Worm (Caenorhabditis elegans) whole organism, young adult: Measurements from ENCODE around the gene tag-342.

Source experiments
- B0035.1 ChIP-seq: sonication (generic microtip); optimal IDR thresholded peaks from 2 replicates; lab custom pipeline; 2016; ENCODE audit warnings: missing genetic modification characterization, mild to moderate bottlenecking, missing compliant biosample characterization, missing genotype, missing genetic modification reagents
- B0336.3 ChIP-seq: fragments of 200-800 bp; sonication (Bioruptor generic); IDR thresholded peaks from 2 replicates; pipeline ENCODE4 v1.3.6; 2022; ENCODE audit warnings: missing genetic modification characterization, missing compliant biosample characterization
- F10E7.11 ChIP-seq: sonication (generic microtip); optimal IDR thresholded peaks from 2 replicates; lab custom pipeline; 2017; ENCODE audit warnings: mild to moderate bottlenecking, missing genetic modification characterization, moderate library complexity, missing compliant biosample characterization
- F22D6.2 ChIP-seq: sonication (generic microtip); optimal IDR thresholded peaks from 2 replicates; lab custom pipeline; 2016; ENCODE audit warnings: mild to moderate bottlenecking, missing genetic modification characterization, missing compliant biosample characterization
- F23B12.7 ChIP-seq: sonication (generic microtip); optimal IDR thresholded peaks from 2 replicates; lab custom pipeline; 2017; ENCODE audit warnings: missing genetic modification characterization, mild to moderate bottlenecking, missing compliant biosample characterization, antibody characterized with exemption, moderate library complexity; ENCODE audit not compliant: insufficient read depth
- F49E8.2 ChIP-seq: sonication (generic microtip); optimal IDR thresholded peaks from 3 replicates; lab custom pipeline; 2017; ENCODE audit warnings: missing genetic modification characterization, mild to moderate bottlenecking, missing compliant biosample characterization, antibody characterized with exemption, moderate library complexity; ENCODE audit not compliant: insufficient read depth
- K11D2.4 ChIP-seq: fragments of 200-800 bp; sonication (Bioruptor generic); IDR thresholded peaks from 2 replicates; pipeline ENCODE4 v1.3.6; 2022; ENCODE audit warnings: missing genetic modification reagents, missing genetic modification characterization, missing compliant biosample characterization
- K12H6.12 ChIP-seq: fragments of 200-800 bp; sonication (Bioruptor generic); optimal IDR thresholded peaks from 2 replicates; lab custom pipeline; 2018; ENCODE audit warnings: mild to moderate bottlenecking, missing genetic modification characterization, missing compliant biosample characterization
- T07F8.4 ChIP-seq: sonication (generic microtip); optimal IDR thresholded peaks from 2 replicates; lab custom pipeline; 2016; ENCODE audit warnings: mild to moderate bottlenecking, missing genetic modification characterization, moderate library complexity, missing compliant biosample characterization
- Y67H2A.10 ChIP-seq: fragments of 200-800 bp; sonication (Bioruptor generic); conservative IDR thresholded peaks from 2 replicates; pipeline ENCODE4 v1.3.6; 2022; ENCODE audit warnings: missing genetic modification reagents, missing genetic modification characterization, missing compliant biosample characterization
- Y95B8A.8 ChIP-seq: fragments of 200-800 bp; sonication (Bioruptor generic); IDR thresholded peaks from 2 replicates; pipeline ENCODE4 v1.3.6; 2022; ENCODE audit warnings: missing genetic modification reagents, missing genetic modification characterization, missing compliant biosample characterization
- akir-1 ChIP-seq: fragments of 200-800 bp; sonication (Bioruptor generic); optimal IDR thresholded peaks from 2 replicates; lab custom pipeline; 2018; ENCODE audit warnings: mild to moderate bottlenecking, missing genetic modification characterization, moderate library complexity, missing compliant biosample characterization
- atf-7 ChIP-seq: sonication (generic microtip); optimal IDR thresholded peaks from 2 replicates; lab custom pipeline; 2017; ENCODE audit warnings: mild to moderate bottlenecking, missing genetic modification characterization, missing compliant biosample characterization
- attf-3 ChIP-seq: fragments of 200-800 bp; sonication (Bioruptor generic); conservative IDR thresholded peaks from 2 replicates; pipeline ENCODE4 v1.3.6; 2022; ENCODE audit warnings: missing genetic modification reagents, missing genetic modification characterization, missing compliant biosample characterization
- bed-1 ChIP-seq: fragments of 200-800 bp; sonication (Bioruptor generic); IDR thresholded peaks from 2 replicates; pipeline ENCODE4 v1.3.6; 2022; ENCODE audit warnings: missing genetic modification reagents, missing genetic modification characterization, missing compliant biosample characterization
- ccch-3 ChIP-seq: fragments of 200-800 bp; sonication (Bioruptor generic); optimal IDR thresholded peaks from 2 replicates; lab custom pipeline; 2018; ENCODE audit warnings: mild to moderate bottlenecking, missing genetic modification characterization, missing compliant biosample characterization
- ceh-100 ChIP-seq: fragments of 200-800 bp; sonication (Bioruptor generic); IDR thresholded peaks from 2 replicates; pipeline ENCODE4 v1.3.6; 2022; ENCODE audit warnings: missing genetic modification reagents, missing genetic modification characterization, missing compliant biosample characterization
- ceh-58 ChIP-seq: fragments of 200-800 bp; sonication (Bioruptor generic); IDR thresholded peaks from 2 replicates; pipeline ENCODE4 v1.3.6; 2022; ENCODE audit warnings: missing genetic modification characterization, missing compliant biosample characterization
- ceh-79 ChIP-seq: sonication (generic microtip); optimal IDR thresholded peaks from 2 replicates; lab custom pipeline; 2017; ENCODE audit warnings: mild to moderate bottlenecking, missing genetic modification characterization, missing compliant biosample characterization
- ekl-4 ChIP-seq: fragments of 200-800 bp; sonication (Bioruptor generic); IDR thresholded peaks from 2 replicates; pipeline ENCODE4 v1.3.6; 2022; ENCODE audit warnings: missing genetic modification reagents, missing genetic modification characterization, missing compliant biosample characterization
- ets-4 ChIP-seq: fragments of 200-800 bp; sonication (Bioruptor generic); optimal IDR thresholded peaks from 2 replicates; lab custom pipeline; 2018; ENCODE audit warnings: mild to moderate bottlenecking, missing genetic modification characterization, missing compliant biosample characterization
- fkh-3 ChIP-seq: sonication (generic microtip); optimal IDR thresholded peaks from 2 replicates; lab custom pipeline; 2016; ENCODE audit warnings: mild to moderate bottlenecking, missing genetic modification characterization, missing compliant biosample characterization
- hlh-12 ChIP-seq: sonication (generic microtip); optimal IDR thresholded peaks from 2 replicates; lab custom pipeline; 2016; ENCODE audit warnings: missing genetic modification characterization, missing compliant biosample characterization
- hlh-26 ChIP-seq: fragments of 200-800 bp; sonication (Bioruptor generic); conservative IDR thresholded peaks from 2 replicates; pipeline ENCODE4 v1.3.6; 2022; ENCODE audit warnings: missing genetic modification reagents, missing genetic modification characterization, missing compliant biosample characterization
- hmg-1.2 ChIP-seq: fragments of 200-800 bp; sonication (Bioruptor generic); IDR thresholded peaks from 2 replicates; pipeline ENCODE4 v1.3.6; 2022; ENCODE audit warnings: missing genetic modification reagents, missing genetic modification characterization, missing compliant biosample characterization
- lag-1 ChIP-seq: fragments of 200-800 bp; sonication (Bioruptor generic); IDR thresholded peaks from 2 replicates; pipeline ENCODE4 v1.3.6; 2022; ENCODE audit warnings: missing genetic modification reagents, missing genetic modification characterization, missing compliant biosample characterization
- let-526 ChIP-seq: fragments of 200-800 bp; sonication (Bioruptor generic); IDR thresholded peaks from 2 replicates; pipeline ENCODE4 v1.3.6; 2022; ENCODE audit warnings: missing genetic modification reagents, missing genetic modification characterization, missing compliant biosample characterization
- lin-35 ChIP-seq, 3 experiments: fragments of 150-350 bp in 2 of 3; sonication (generic microtip) in 1 of 3; optimal IDR thresholded peaks; 2 replicates each; lab custom pipeline; 2014 to 2018; ENCODE audit warnings: missing biosample characterization in 3 of 3, missing genetic modification characterization in 3 of 3, missing genetic modification reagents in 3 of 3
- mcd-1 ChIP-seq: fragments of 200-800 bp; sonication (Bioruptor generic); IDR thresholded peaks from 2 replicates; pipeline ENCODE4 v1.3.6; 2022; ENCODE audit warnings: missing genetic modification reagents, missing genetic modification characterization, missing compliant biosample characterization
- mes-4 ChIP-seq: sonication (generic microtip); optimal IDR thresholded peaks from 2 replicates; lab custom pipeline; 2016; ENCODE audit warnings: missing genotype, missing genetic modification characterization, missing compliant biosample characterization
- nfya-2 ChIP-seq: fragments of 200-800 bp; sonication (Bioruptor generic); IDR thresholded peaks from 2 replicates; pipeline ENCODE4 v1.3.6; 2022; ENCODE audit warnings: missing genetic modification reagents, missing genetic modification characterization, missing compliant biosample characterization
- nfyb-1 ChIP-seq: fragments of 200-800 bp; sonication (Bioruptor generic); IDR thresholded peaks from 2 replicates; pipeline ENCODE4 v1.3.6; 2022; ENCODE audit warnings: missing genetic modification reagents, missing genetic modification characterization, missing compliant biosample characterization
- nhr-120 ChIP-seq: fragments of 200-800 bp; sonication (Bioruptor generic); IDR thresholded peaks from 2 replicates; pipeline ENCODE4 v1.3.6; 2022; ENCODE audit warnings: missing genetic modification characterization, missing compliant biosample characterization
- nhr-179 ChIP-seq: sonication (generic microtip); optimal IDR thresholded peaks from 2 replicates; lab custom pipeline; 2016; ENCODE audit warnings: mild to moderate bottlenecking, missing genetic modification characterization, missing compliant biosample characterization
- rpc-1 ChIP-seq, 2 experiments: fragments of 150-350 bp in 1 of 2; sonication (generic microtip) in 1 of 2; optimal IDR thresholded peaks; 2 replicates each; lab custom pipeline; 2014 to 2018; ENCODE audit warnings: missing biosample characterization in 1 of 2, missing genetic modification characterization in 1 of 2, missing genetic modification reagents in 1 of 2, missing genotype in 1 of 2
- snpc-3.4 ChIP-seq: sonication (generic microtip); optimal IDR thresholded peaks from 2 replicates; lab custom pipeline; 2017; ENCODE audit warnings: missing genetic modification characterization, mild to moderate bottlenecking, missing compliant biosample characterization, antibody characterized with exemption, moderate library complexity, missing genotype, missing genetic modification reagents
- sptf-2 ChIP-seq: fragments of 200-800 bp; sonication (Bioruptor generic); optimal IDR thresholded peaks from 2 replicates; lab custom pipeline; 2018; ENCODE audit warnings: mild to moderate bottlenecking, missing genetic modification characterization, missing compliant biosample characterization
- tbp1 ChIP-seq: fragments of 200-800 bp; sonication (Bioruptor generic); optimal IDR thresholded peaks from 2 replicates; lab custom pipeline; 2018; ENCODE audit warnings: mild to moderate bottlenecking, missing genetic modification characterization, missing compliant biosample characterization
- tbx-9 ChIP-seq: sonication (generic microtip); optimal IDR thresholded peaks from 2 replicates; lab custom pipeline; 2016; ENCODE audit warnings: borderline replicate concordance, missing genetic modification characterization, inconsistent platforms, missing compliant biosample characterization
- tlf-1 ChIP-seq: fragments of 200-800 bp; sonication (Bioruptor generic); optimal IDR thresholded peaks from 2 replicates; lab custom pipeline; 2018; ENCODE audit warnings: mild to moderate bottlenecking, missing genetic modification characterization, missing compliant biosample characterization
- unc-130 ChIP-seq: sonication (generic microtip); optimal IDR thresholded peaks from 2 replicates; lab custom pipeline; 2016; ENCODE audit warnings: missing genetic modification reagents, missing genetic modification characterization, missing compliant biosample characterization

The tag-342 gene

DNA sequence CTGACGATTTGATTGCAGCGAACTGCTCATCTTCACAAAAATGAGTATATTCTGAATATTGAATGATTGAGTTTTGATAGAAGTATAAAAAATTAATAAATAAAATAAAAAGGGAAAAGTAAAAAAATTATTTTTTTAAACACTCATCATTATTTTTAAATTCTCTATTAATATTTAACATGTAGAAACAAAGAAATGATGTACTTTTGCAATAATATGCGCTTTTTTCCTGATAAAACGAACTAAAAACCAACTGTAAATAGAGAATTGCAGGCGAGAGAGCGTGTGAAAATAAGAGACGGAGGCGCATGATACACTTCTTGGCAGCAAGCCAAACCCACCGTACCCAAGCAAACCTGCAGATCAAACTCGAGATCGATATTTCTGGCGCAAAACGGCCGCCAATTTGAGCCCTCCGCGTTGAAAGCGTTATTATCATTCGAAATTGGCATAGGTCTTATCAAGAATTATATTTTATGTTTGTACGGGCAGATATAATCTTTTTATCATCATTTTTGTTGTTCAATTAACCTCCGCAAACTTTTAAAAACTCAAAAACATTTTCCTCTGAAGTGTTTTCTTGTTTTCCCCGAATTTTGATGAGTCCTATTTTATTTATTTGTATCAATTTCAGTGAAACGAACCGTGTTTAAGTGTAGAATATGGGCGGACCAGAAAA, 11.8 kb upstream of the tag-342 start, which contains the start of the genes rheb-1 and spk-1 (continued):
- TF ChIP-seq tbp1 (GFP tag; lab: Kevin White, UChicago) (peak; percentile 70), ekl-4 (peak; percentile 66; the same call in 1 of the 2 replicates), hmg-1.2 (GFP tag; lab: Robert Waterston, UW) (peak; percentile 94), B0336.3 (GFP tag; lab: Robert Waterston, UW) (peak; percentile 87), F49E8.2 (peak; percentile 77), akir-1 (no peak), mes-4 (tag; lab: Kevin White, UChicago) (no peak), ceh-100 (GFP tag; lab: Robert Waterston, UW) (peak; percentile 54; the same call in 1 of the 2 replicates), B0035.1 (tag; lab: Kevin White, UChicago) (no peak), K11D2.4 (GFP tag; lab: Robert Waterston, UW) (peak; percentile 65), mcd-1 (GFP tag; lab: Robert Waterston, UW) (peak; percentile 89), K12H6.12 (tag; lab: Kevin White, UChicago) (peak; percentile 76), ceh-79 (no peak), let-526 (GFP tag; lab: Robert Waterston, UW) (peak; percentile 48; the same call in 1 of the 2 replicates), lag-1 (GFP tag; lab: Robert Waterston, UW) (no peak), sptf-2 (GFP tag; lab: Kevin White, UChicago) (no peak), ccch-3 (no peak), ceh-58 (GFP tag; lab: Robert Waterston, UW) (no peak), ets-4 (peak; percentile 79), nhr-120 (GFP tag; lab: Robert Waterston, UW) (no peak), F23B12.7 (tag; lab: Kevin White, UChicago) (peak; percentile 82), unc-130 (GFP tag; lab: Kevin White, UChicago) (peak; percentile 30), F10E7.11 (tag; lab: Kevin White, UChicago) (no peak), Y67H2A.10 (peak; percentile 87), tlf-1 (GFP tag; lab: Kevin White, UChicago) (peak; percentile 91), lin-35 (GFP tag; optimal IDR thresholded peaks at IDR 0.05; lab: Kevin White, UChicago) (peak in 1 of 3 experiments; percentile 58), attf-3 (GFP tag; lab: Robert Waterston, UW) (0 out of 2 replicates have a peak, but pooled peaks have one; percentile 40), Y95B8A.8 (GFP tag; lab: Robert Waterston, UW) (peak; percentile 66; the same call in 1 of the 2 replicates), F22D6.2 (tag; lab: Kevin White, UChicago) (peak; percentile 13), nhr-179 (no peak), T07F8.4 (tag; lab: Kevin White, UChicago) (no peak), fkh-3 (tag; lab: Kevin White, UChicago) (no peak), hlh-12 (no peak), nfyb-1 (GFP tag; lab: Robert Waterston, UW) (peak; percentile 92), hlh-26 (GFP tag; lab: Robert Waterston, UW) (no peak), atf-7 (tag; lab: Kevin White, UChicago) (peak; percentile 83), tbx-9 (no peak), snpc-3.4 (tag; lab: Kevin White, UChicago) (peak; percentile 82), nfya-2 (GFP tag; lab: Robert Waterston, UW) (no peak), bed-1 (no peak), rpc-1 (optimal IDR thresholded peaks at IDR 0.05; lab: Kevin White, UChicago) (no peak), rpc-1 (tag; optimal IDR thresholded peaks at IDR 0.05; lab: Kevin White, UChicago) (no peak)
